Fruit fly (Drosophila melanogaster): ENCODE results near the gene Dhc1.
A peak's percentile ranks its signal among the peaks of the same experiment; 100 is the strongest.

The Dhc1 gene

DNA sequence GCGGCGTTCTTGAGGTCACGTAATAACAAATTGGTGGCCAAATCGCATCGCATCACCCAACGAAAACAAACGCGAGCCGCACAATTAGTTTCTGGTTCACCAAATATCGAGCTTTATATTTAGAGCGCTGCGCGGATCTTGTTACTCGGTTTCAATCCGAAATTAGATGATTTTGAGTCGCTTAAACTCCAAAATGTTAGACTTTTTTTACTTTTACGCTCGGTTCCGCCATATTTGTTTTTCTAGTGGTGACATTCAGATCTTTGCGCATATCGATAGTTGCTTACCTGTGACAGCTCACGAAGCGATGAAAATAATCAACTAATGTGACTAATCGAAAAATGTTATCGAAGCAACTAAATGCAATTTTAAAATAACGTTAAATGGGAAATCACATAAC, 37.1 kb downstream of the Dhc1 start, which contains the start of gene Scm (continued):
- TF ChIP-seq Chrac-16 (GFP tag; optimal IDR thresholded peaks at IDR 0.05) (no peak), zfh1 (GFP tag; IDR thresholded peaks at IDR 0.05) (no peak), CG34376 (GFP tag; optimal IDR thresholded peaks at IDR 0.05) (no peak), crp (GFP tag; optimal IDR thresholded peaks at IDR 0.05) (no peak), ken (GFP tag; IDR thresholded peaks at IDR 0.05) (no peak), CG33213 (GFP tag; optimal IDR thresholded peaks at IDR 0.05) (no peak), CG15073 (GFP tag; optimal IDR thresholded peaks at IDR 0.05) (no peak), MESR4 (GFP tag; optimal IDR thresholded peaks at IDR 0.05) (peak; percentile 82), Spps (tag; optimal IDR thresholded peaks at IDR 0.05) (no peak), CG4730 (GFP tag; IDR thresholded peaks at IDR 0.05) (no peak), CG7839 (tag; optimal IDR thresholded peaks at IDR 0.05) (no peak), Doc3 (GFP tag; IDR thresholded peaks at IDR 0.05; ENCODE audit: partially characterized antibody) (peak; percentile 90), h (optimal IDR thresholded peaks at IDR 0.05) (no peak), insv (GFP tag; optimal IDR thresholded peaks at IDR 0.05) (no peak), vnd (GFP tag; IDR thresholded peaks at IDR 0.05; ENCODE audit: partially characterized antibody) (peak; percentile 78), lov (optimal IDR thresholded peaks at IDR 0.05) (no peak), lov (GFP tag; IDR thresholded peaks at IDR 0.05) (no peak), CG16813 (GFP tag; IDR thresholded peaks at IDR 0.05; ENCODE audit: partially characterized antibody) (peak; percentile 91), zf30C (GFP tag; optimal IDR thresholded peaks at IDR 0.05) (no peak), exex (tag; optimal IDR thresholded peaks at IDR 0.05) (peak; percentile 22), Oaz (GFP tag; IDR thresholded peaks at IDR 0.05) (no peak), caup (GFP tag; optimal IDR thresholded peaks at IDR 0.05; ENCODE audit: severe bottlenecking) (no peak)

dm6 chr3R:9632110-9632921, 42.1 kb downstream of the Dhc1 start:
- TF ChIP-seq psq (GFP tag; optimal IDR thresholded peaks at IDR 0.05) (no peak), grn (GFP tag; optimal IDR thresholded peaks at IDR 0.05) (peak; percentile 47), CG10565 (GFP tag; optimal IDR thresholded peaks at IDR 0.05) (no peak), dysf (GFP tag; IDR thresholded peaks at IDR 0.05) (no peak), CG8290 (GFP tag; optimal IDR thresholded peaks at IDR 0.05) (no peak), CG8290 (tag; optimal IDR thresholded peaks at IDR 0.05) (no peak), vfl (GFP tag; optimal IDR thresholded peaks at IDR 0.05) (no peak), gsb-n (tag; optimal IDR thresholded peaks at IDR 0.05) (no peak), onecut (GFP tag; IDR thresholded peaks at IDR 0.05) (peak; percentile 81), CG15479 (GFP tag; optimal IDR thresholded peaks at IDR 0.05) (peak; percentile 72), CTCF (GFP tag; optimal IDR thresholded peaks at IDR 0.05) (no peak), D19A (tag; optimal IDR thresholded peaks at IDR 0.05) (peak; percentile 67), Ets65A (GFP tag) (peak; percentile 91), p53 (GFP tag; optimal IDR thresholded peaks at IDR 0.05) (no peak), CG6175 (GFP tag; IDR thresholded peaks at IDR 0.05) (no peak), ato (GFP tag; IDR thresholded peaks at IDR 0.05; ENCODE audit: partially characterized antibody) (0 out of 2 replicates have a peak, but pooled peaks have one; percentile 23), fd96Cb (tag; optimal IDR thresholded peaks at IDR 0.05) (no peak), CG8478 (optimal IDR thresholded peaks at IDR 0.05) (peak; percentile 27)

DNA sequence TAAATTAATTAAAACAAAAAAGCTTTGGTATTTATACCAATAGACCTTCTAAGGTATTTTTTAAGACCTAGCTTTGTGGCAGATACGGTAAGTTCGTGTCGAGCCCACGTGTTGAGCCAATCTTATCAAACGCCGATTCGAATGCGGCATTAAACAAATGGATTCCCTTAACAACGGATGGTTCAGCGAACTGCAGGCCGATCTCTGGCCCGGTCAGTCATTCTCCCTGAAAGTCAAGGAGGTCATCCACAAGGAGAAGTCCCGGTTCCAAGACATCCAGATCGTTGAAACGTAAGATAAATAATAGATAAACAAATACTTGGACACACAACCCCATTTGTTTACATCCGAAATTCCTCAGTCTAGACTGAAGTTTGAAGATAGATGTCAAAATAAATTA, 42.9 kb downstream of the Dhc1 start, which contains the start of gene SpdS:
SpdS (plus strand) TSS at position 78 of the 400 bp plus-strand sequence.
- no peak for TF ChIP-seq sqz (GFP tag; optimal IDR thresholded peaks at IDR 0.05)
- TF ChIP-seq tna (GFP tag; IDR thresholded peaks at IDR 0.05; ENCODE audit: partially characterized antibody), result no peak
- TF ChIP-seq CG4820 (GFP tag; optimal IDR thresholded peaks at IDR 0.05), result no peak
- no peak for TF ChIP-seq chn (GFP tag; optimal IDR thresholded peaks at IDR 0.05)
- peak; percentile 18 for TF ChIP-seq nau (GFP tag; optimal IDR thresholded peaks at IDR 0.05)
- TF ChIP-seq CG12071 (GFP tag; optimal IDR thresholded peaks at IDR 0.05), result no peak
- TF ChIP-seq CG3995 (GFP tag; optimal IDR thresholded peaks at IDR 0.05), result no peak
- peak; percentile 57 for TF ChIP-seq gfzf (GFP tag; optimal IDR thresholded peaks at IDR 0.05)
- no peak for TF ChIP-seq CG33213 (GFP tag; optimal IDR thresholded peaks at IDR 0.05)
- TF ChIP-seq CG10543 (GFP tag; optimal IDR thresholded peaks at IDR 0.05), result no peak
- TF ChIP-seq Xrp1 (GFP tag; IDR thresholded peaks at IDR 0.05), result no peak
- TF ChIP-seq sd (tag; optimal IDR thresholded peaks at IDR 0.05), result peak; percentile 81
- TF ChIP-seq zfh1 (GFP tag; IDR thresholded peaks at IDR 0.05), result no peak
